Fruit fly (Drosophila melanogaster): ENCODE measurements around the gene Diedel.

Gene Diedel

DNA sequence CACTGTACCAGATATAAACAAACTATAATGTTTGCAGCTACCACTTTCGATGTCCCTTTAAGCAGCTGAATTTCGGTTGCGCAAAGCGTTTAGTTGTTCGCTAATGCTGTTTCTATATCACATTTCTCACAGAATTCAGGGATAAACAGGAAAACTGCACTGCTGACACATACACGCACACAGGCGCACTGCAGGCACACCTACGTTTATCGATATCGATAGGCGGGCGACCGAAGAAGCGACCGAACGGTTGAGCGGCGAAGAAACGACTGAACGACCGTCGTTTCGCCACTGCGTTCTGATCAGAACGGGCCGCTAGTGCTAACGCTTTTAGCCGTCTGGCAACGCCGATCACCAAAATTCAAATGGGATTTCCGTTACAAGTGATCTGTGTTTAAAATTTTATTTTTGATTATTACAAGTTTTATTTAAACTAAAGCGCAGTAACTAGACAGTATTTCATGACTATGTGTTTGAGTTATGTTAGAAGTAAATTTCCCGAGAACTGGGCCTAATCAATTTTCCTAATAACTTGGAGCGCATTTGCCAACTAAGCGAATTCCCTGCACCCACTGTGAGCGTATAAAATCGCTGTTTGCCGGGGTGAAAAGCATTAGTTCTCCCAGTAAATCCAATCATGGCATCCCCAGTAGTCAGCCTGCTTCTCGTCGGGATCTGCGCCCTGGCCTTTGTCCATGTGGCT is at the start of gene Diedel, which contains the start of gene CG2310 (continued):
- TF ChIP-seq CG32767 (GFP tag; IDR thresholded peaks at IDR 0.05) (no peak), ab (GFP tag; optimal IDR thresholded peaks at IDR 0.05) (no peak), Rfx (GFP tag; IDR thresholded peaks at IDR 0.05) (peak; percentile 51; the same call in 1 of the 2 replicates), Asciz (GFP tag; optimal IDR thresholded peaks at IDR 0.05) (no peak), run (tag; optimal IDR thresholded peaks at IDR 0.05) (no peak), CG9876 (GFP tag; optimal IDR thresholded peaks at IDR 0.05) (no peak), CG6175 (GFP tag; IDR thresholded peaks at IDR 0.05) (no peak), CG4820 (GFP tag; optimal IDR thresholded peaks at IDR 0.05) (no peak), sc (optimal IDR thresholded peaks at IDR 0.05) (no peak), sc (GFP tag; optimal IDR thresholded peaks at IDR 0.05) (no peak), CG10462 (GFP tag; optimal IDR thresholded peaks at IDR 0.05) (no peak), mirr (GFP tag; optimal IDR thresholded peaks at IDR 0.05) (no peak), CG3281 (GFP tag; optimal IDR thresholded peaks at IDR 0.05) (no peak), CG4424 (GFP tag; optimal IDR thresholded peaks at IDR 0.05) (no peak), CG10431 (GFP tag; optimal IDR thresholded peaks at IDR 0.05) (no peak), ERR (GFP tag; optimal IDR thresholded peaks at IDR 0.05) (peak; percentile 38), CG31365 (tag; optimal IDR thresholded peaks at IDR 0.05) (no peak), Sry-β (GFP tag; optimal IDR thresholded peaks at IDR 0.05) (peak; percentile 4), CG13624 (GFP tag; optimal IDR thresholded peaks at IDR 0.05) (peak; percentile 30), CG10959 (GFP tag; IDR thresholded peaks at IDR 0.05) (no peak), CG5953 (GFP tag; IDR thresholded peaks at IDR 0.05) (no peak), CG8359 (GFP tag; optimal IDR thresholded peaks at IDR 0.05; ENCODE audit: borderline replicate concordance) (no peak), CG11560 (tag; IDR thresholded peaks at IDR 0.05) (no peak), CG18476 (GFP tag; optimal IDR thresholded peaks at IDR 0.05) (no peak), br (optimal IDR thresholded peaks at IDR 0.05) (no peak), CG14441 (GFP tag; IDR thresholded peaks at IDR 0.05) (0 out of 2 replicates have a peak, but pooled peaks have one; percentile 8), HLHmδ (GFP tag; optimal IDR thresholded peaks at IDR 0.05) (no peak), HmgD (GFP tag; optimal IDR thresholded peaks at IDR 0.05) (peak; percentile 52), CG30403 (GFP tag; optimal IDR thresholded peaks at IDR 0.05) (no peak), Elba2 (GFP tag; optimal IDR thresholded peaks at IDR 0.05) (peak; percentile 14), ems (GFP tag; optimal IDR thresholded peaks at IDR 0.05) (no peak), BtbVII (GFP tag; optimal IDR thresholded peaks at IDR 0.05) (no peak), Ptx1 (GFP tag; IDR thresholded peaks at IDR 0.05) (no peak), lilli (GFP tag; optimal IDR thresholded peaks at IDR 0.05) (no peak), Mad (GFP tag; optimal IDR thresholded peaks at IDR 0.05) (no peak), vnd (GFP tag; IDR thresholded peaks at IDR 0.05; ENCODE audit: partially characterized antibody) (peak; percentile 44; the same call in 1 of the 3 replicates), Hr51 (GFP tag; optimal IDR thresholded peaks at IDR 0.05) (no peak), zen (tag; optimal IDR thresholded peaks at IDR 0.05) (peak; percentile 49), CG13287 (GFP tag; IDR thresholded peaks at IDR 0.05; ENCODE audit: partially characterized antibody) (peak; percentile 68), gem (tag; optimal IDR thresholded peaks at IDR 0.05) (no peak), B-H1 (GFP tag; IDR thresholded peaks at IDR 0.05) (no peak), eve (GFP tag; optimal IDR thresholded peaks at IDR 0.05) (no peak), mam (GFP tag; optimal IDR thresholded peaks at IDR 0.05) (no peak), Xrp1 (GFP tag; IDR thresholded peaks at IDR 0.05) (no peak), Opbp (GFP tag; IDR thresholded peaks at IDR 0.05; ENCODE audit: partially characterized antibody) (peak; percentile 77), pb (GFP tag; optimal IDR thresholded peaks at IDR 0.05) (no peak), Side (GFP tag; optimal IDR thresholded peaks at IDR 0.05) (no peak), Atf6 (GFP tag; IDR thresholded peaks at IDR 0.05) (no peak), CG15514 (GFP tag; optimal IDR thresholded peaks at IDR 0.05) (peak; percentile 57), pita (GFP tag; optimal IDR thresholded peaks at IDR 0.05) (no peak), CrebB (tag; optimal IDR thresholded peaks at IDR 0.05) (no peak)
